Worm (Caenorhabditis elegans): ENCODE results near the gene glb-6.
A peak's percentile ranks its signal among the peaks of the same experiment; 100 is the strongest.

The glb-6 gene

ce11 chrV:5584293-5584776 is 14.0 kb upstream of the glb-6 start, which contains the start of gene pas-6:
Gene pas-6 (minus strand): TSS chrV:5584343.
- TF ChIP-seq egl-43 (GFP tag; IDR thresholded peaks at IDR 0.05) (no peak), F26F4.8 (GFP tag; conservative IDR thresholded peaks at IDR 0.05) (no peak), lin-38 (GFP tag; IDR thresholded peaks at IDR 0.05) (peak; percentile 53), F49E8.2 (tag; optimal IDR thresholded peaks at IDR 0.05; ENCODE audit: borderline replicate concordance) (no peak), daf-12 (tag; optimal IDR thresholded peaks at IDR 0.05) (no peak), T20F7.1 (GFP tag; optimal IDR thresholded peaks at IDR 0.05) (peak; percentile 11), unc-130 (GFP tag; optimal IDR thresholded peaks at IDR 0.05) (no peak), mes-2 (tag; optimal IDR thresholded peaks at IDR 0.05; ENCODE audit: poor library complexity, severe bottlenecking) (peak; percentile 45), lim-7 (GFP tag; IDR thresholded peaks at IDR 0.05) (no peak), dpl-1 (GFP tag; optimal IDR thresholded peaks at IDR 0.05) (peak; percentile 42), aha-1 (tag) (no peak), mep-1 (tag; optimal IDR thresholded peaks at IDR 0.05) (peak; percentile 4), nhr-6 (tag; optimal IDR thresholded peaks at IDR 0.05) (peak; percentile 9), lsy-2 (tag; optimal IDR thresholded peaks at IDR 0.05) (peak; percentile 83 to 98)

ce11 chrV:5582860-5583259 is 12.5 kb upstream of the glb-6 start:
- TF ChIP-seq lsy-2 (tag; optimal IDR thresholded peaks at IDR 0.05) (peak in 1 of 2 experiments; percentile 27), lin-38 (GFP tag; IDR thresholded peaks at IDR 0.05) (0 out of 2 replicates have a peak, but pooled peaks have one; percentile 31), egl-43 (GFP tag; IDR thresholded peaks at IDR 0.05) (0 out of 2 replicates have a peak, but pooled peaks have one; percentile 53), lir-3 (tag; optimal IDR thresholded peaks at IDR 0.05) (no peak), ceh-20 (GFP tag; IDR thresholded peaks at IDR 0.05) (peak; percentile 13; the same call in 1 of the 2 replicates), hlh-11 (tag; optimal IDR thresholded peaks at IDR 0.05) (no peak), mep-1 (tag; optimal IDR thresholded peaks at IDR 0.05) (peak; percentile 40), snpc-1.2 (GFP tag; IDR thresholded peaks at IDR 0.05) (peak; percentile 54; the same call in 1 of the 2 replicates), dmd-6 (GFP tag; IDR thresholded peaks at IDR 0.05) (no peak), aha-1 (tag) (peak; percentile 52), tag-97 (GFP tag; IDR thresholded peaks at IDR 0.05) (no peak), dve-1 (tag; optimal IDR thresholded peaks at IDR 0.05; ENCODE audit: insufficient read depth) (peak; percentile 3), gei-8 (GFP tag; optimal IDR thresholded peaks at IDR 0.05) (no peak), daf-19 (GFP tag; conservative IDR thresholded peaks at IDR 0.05) (no peak), F49E8.2 (tag; optimal IDR thresholded peaks at IDR 0.05; ENCODE audit: borderline replicate concordance) (no peak), ZK546.5 (tag; optimal IDR thresholded peaks at IDR 0.05) (no peak), F10B5.3 (tag; optimal IDR thresholded peaks at IDR 0.05) (no peak), ama-1 (optimal IDR thresholded peaks at IDR 0.05) (peak; percentile 83), ctbp-1 (GFP tag; IDR thresholded peaks at IDR 0.05) (0 out of 2 replicates have a peak, but pooled peaks have one; percentile 12), sdz-12 (GFP tag; optimal IDR thresholded peaks at IDR 0.05) (no peak), Y48G9A.11 (GFP tag; IDR thresholded peaks at IDR 0.05) (no peak)

- TF ChIP-seq nhr-102 (tag; optimal IDR thresholded peaks at IDR 0.05) (no peak), ceh-62 (tag; optimal IDR thresholded peaks at IDR 0.05) (no peak), egl-43 (GFP tag; IDR thresholded peaks at IDR 0.05) (0 out of 2 replicates have a peak, but pooled peaks have one; percentile 38), tra-1 (GFP tag; IDR thresholded peaks at IDR 0.05) (no peak), F44E2.7 (GFP tag; IDR thresholded peaks at IDR 0.05) (no peak), hlh-11 (tag; optimal IDR thresholded peaks at IDR 0.05) (no peak), nhr-10 (tag; optimal IDR thresholded peaks at IDR 0.05) (no peak), mxl-3 (GFP tag; optimal IDR thresholded peaks at IDR 0.05) (no peak), mes-2 (tag; optimal IDR thresholded peaks at IDR 0.05; ENCODE audit: poor library complexity, severe bottlenecking) (no peak), pha-4 (GFP tag; IDR thresholded peaks at IDR 0.05) (no peak), pha-4 (tag; optimal IDR thresholded peaks at IDR 0.05) (no peak), duxl-1 (tag; optimal IDR thresholded peaks at IDR 0.05; ENCODE audit: poor library complexity) (peak; percentile 7), nhr-48 (tag; optimal IDR thresholded peaks at IDR 0.05) (peak; percentile 12), ama-1 (optimal IDR thresholded peaks at IDR 0.05) (no peak), mdl-1 (tag; optimal IDR thresholded peaks at IDR 0.05) (no peak), madf-9 (GFP tag; conservative IDR thresholded peaks at IDR 0.05) (0 out of 2 replicates have a peak, but pooled peaks have one; percentile 28), pqm-1 (tag; optimal IDR thresholded peaks at IDR 0.05) (no peak), set-16 (GFP tag; IDR thresholded peaks at IDR 0.05) (no peak), aha-1 (tag) (no peak), daf-16 (GFP tag; optimal IDR thresholded peaks at IDR 0.05) (no peak), daf-16 (tag; optimal IDR thresholded peaks at IDR 0.05) (no peak), rbr-2 (tag; optimal IDR thresholded peaks at IDR 0.05) (peak; percentile 10), ceh-20 (GFP tag; IDR thresholded peaks at IDR 0.05) (no peak), lir-3 (tag; optimal IDR thresholded peaks at IDR 0.05) (no peak), hmg-1.1 (GFP tag; IDR thresholded peaks at IDR 0.05) (no peak)
These were observed 12.0 kb upstream of the glb-6 start for ce11 chrV:5582308-5582707.

Measured in whole organism, L4 larva.